Fruit fly (Drosophila melanogaster) whole organism, prepupa: Measurements from ENCODE around the gene MED15.
A peak's percentile ranks its signal among the peaks of the same experiment; 100 is the strongest.

Experiments
- Blimp-1 ChIP-seq: fragments of 200-800 bp; sonication (Bioruptor generic); optimal IDR thresholded peaks from 3 replicates; lab custom pipeline; 2017; ENCODE audit warnings: missing biosample characterization, missing genetic modification characterization, mild to moderate bottlenecking, moderate library complexity, missing genetic modification reagents
- CG11762 ChIP-seq: fragments of 200-800 bp; sonication (Bioruptor generic); optimal IDR thresholded peaks from 3 replicates; lab custom pipeline; 2016; ENCODE audit warnings: missing biosample characterization, missing genetic modification characterization; ENCODE audit not compliant: insufficient read depth
- CG11902 ChIP-seq: fragments of 200-800 bp; sonication (Bioruptor generic); optimal IDR thresholded peaks from 3 replicates; lab custom pipeline; 2016; ENCODE audit warnings: missing biosample characterization, missing genetic modification characterization
- CG15336 ChIP-seq: fragments of 200-800 bp; sonication (Bioruptor generic); IDR thresholded peaks from 2 replicates; pipeline ENCODE4 v1.3.6; 2022; ENCODE audit warnings: missing biosample characterization, missing genetic modification characterization
- CG1621 ChIP-seq: fragments of 200-800 bp; sonication (Bioruptor generic); optimal IDR thresholded peaks from 3 replicates; lab custom pipeline; 2018; ENCODE audit warnings: missing biosample characterization, mild to moderate bottlenecking, missing genetic modification characterization
- CG16779 ChIP-seq: fragments of 200-800 bp; sonication (Bioruptor generic); optimal IDR thresholded peaks from 3 replicates; lab custom pipeline; 2017; ENCODE audit warnings: missing biosample characterization, mild to moderate bottlenecking, missing genetic modification characterization
- CG3032 ChIP-seq: fragments of 200-800 bp; optimal IDR thresholded peaks from 2 replicates; lab custom pipeline; 2019; ENCODE audit warnings: missing biosample characterization, mild to moderate bottlenecking, missing genetic modification characterization, moderate library complexity
- CG31627 ChIP-seq: fragments of 200-800 bp; sonication (Bioruptor generic); optimal IDR thresholded peaks from 3 replicates; lab custom pipeline; 2016; ENCODE audit warnings: missing biosample characterization, missing genetic modification characterization
- CG32006 ChIP-seq: fragments of 200-800 bp; sonication (Bioruptor generic); optimal IDR thresholded peaks from 3 replicates; lab custom pipeline; 2017; ENCODE audit warnings: missing biosample characterization, mild to moderate bottlenecking, missing genetic modification characterization
- CG34406 ChIP-seq: fragments of 200-800 bp; sonication (Bioruptor generic); optimal IDR thresholded peaks from 3 replicates; lab custom pipeline; 2016; ENCODE audit warnings: missing biosample characterization, missing genetic modification characterization
- CG3919 ChIP-seq: fragments of 200-800 bp; sonication (Bioruptor generic); optimal IDR thresholded peaks from 3 replicates; lab custom pipeline; 2016; ENCODE audit warnings: missing biosample characterization, missing genetic modification characterization
- CG6163 ChIP-seq: fragments of 200-800 bp; sonication (Bioruptor generic); IDR thresholded peaks from 3 replicates; pipeline ENCODE4 v1.3.6; 2022; ENCODE audit warnings: missing biosample characterization, missing genetic modification characterization
- CG6276 ChIP-seq: fragments of 200-800 bp; sonication (Bioruptor generic); optimal IDR thresholded peaks from 2 replicates; lab custom pipeline; 2017; ENCODE audit warnings: missing biosample characterization, mild to moderate bottlenecking, missing genetic modification characterization
- CG6792 ChIP-seq: fragments of 200-800 bp; sonication (Bioruptor generic); optimal IDR thresholded peaks from 3 replicates; lab custom pipeline; 2016; ENCODE audit warnings: missing biosample characterization, missing genetic modification characterization
- CG6854 ChIP-seq: fragments of 200-800 bp; sonication (Bioruptor generic); optimal IDR thresholded peaks from 2 replicates; lab custom pipeline; 2017; ENCODE audit warnings: missing biosample characterization, mild to moderate bottlenecking, missing genetic modification characterization
- CG9139 ChIP-seq: fragments of 200-800 bp; sonication (Bioruptor generic); optimal IDR thresholded peaks from 3 replicates; lab custom pipeline; 2017; ENCODE audit warnings: missing biosample characterization, mild to moderate bottlenecking, missing genetic modification characterization
- Eip75B ChIP-seq: fragments of 200-800 bp; sonication (Bioruptor generic); optimal IDR thresholded peaks from 3 replicates; lab custom pipeline; 2016; ENCODE audit warnings: missing biosample characterization, missing genetic modification characterization
- Eip78C ChIP-seq: fragments of 200-800 bp; sonication (Bioruptor generic); peaks from one replicate; lab custom pipeline; 2016; ENCODE audit warnings: missing biosample characterization, missing genetic modification characterization
- Eip93F ChIP-seq: fragments of 200-800 bp; sonication (Bioruptor generic); optimal IDR thresholded peaks from 2 replicates; lab custom pipeline; 2016; ENCODE audit warnings: missing biosample characterization, mild to moderate bottlenecking, missing genetic modification characterization
- Ets96B ChIP-seq: fragments of 200-800 bp; optimal IDR thresholded peaks from 2 replicates; lab custom pipeline; 2019; ENCODE audit warnings: missing biosample characterization, mild to moderate bottlenecking, missing genetic modification characterization, moderate library complexity
- Hr39 ChIP-seq: fragments of 200-800 bp; sonication (Bioruptor generic); optimal IDR thresholded peaks from 2 replicates; lab custom pipeline; 2016; ENCODE audit warnings: missing biosample characterization, missing genetic modification characterization
- Hr4 ChIP-seq: fragments of 200-800 bp; sonication (Bioruptor generic); optimal IDR thresholded peaks from 3 replicates; lab custom pipeline; 2016; ENCODE audit warnings: missing biosample characterization, missing genetic modification characterization
- Lpt ChIP-seq: fragments of 200-800 bp; sonication (Bioruptor generic); optimal IDR thresholded peaks from 3 replicates; lab custom pipeline; 2016; ENCODE audit warnings: missing biosample characterization, missing genetic modification characterization
- OdsH ChIP-seq: fragments of 200-800 bp; sonication (Bioruptor generic); optimal IDR thresholded peaks from 3 replicates; lab custom pipeline; 2016; ENCODE audit warnings: missing biosample characterization, missing genetic modification characterization
- Smox ChIP-seq: fragments of 200-800 bp; sonication (Bioruptor generic); optimal IDR thresholded peaks from 3 replicates; lab custom pipeline; 2016; ENCODE audit warnings: missing biosample characterization, missing genetic modification characterization
- Sox102F ChIP-seq: fragments of 200-800 bp; sonication (Bioruptor generic); optimal IDR thresholded peaks from 2 replicates; lab custom pipeline; 2016; ENCODE audit warnings: missing biosample characterization, mild to moderate bottlenecking, missing genetic modification characterization
- Sox14 ChIP-seq: fragments of 200-800 bp; sonication (Bioruptor generic); optimal IDR thresholded peaks from 3 replicates; lab custom pipeline; 2016; ENCODE audit warnings: missing biosample characterization, missing genetic modification characterization
- Sox15 ChIP-seq: fragments of 200-800 bp; sonication (Bioruptor generic); optimal IDR thresholded peaks from 3 replicates; lab custom pipeline; 2016; ENCODE audit warnings: missing biosample characterization, missing genetic modification characterization
- achi ChIP-seq: fragments of 200-800 bp; sonication (Bioruptor generic); optimal IDR thresholded peaks from 3 replicates; lab custom pipeline; 2016; ENCODE audit warnings: missing biosample characterization, missing genetic modification characterization
- acj6 ChIP-seq: fragments of 200-800 bp; sonication (Bioruptor generic); optimal IDR thresholded peaks from 3 replicates; lab custom pipeline; 2016; ENCODE audit warnings: missing biosample characterization, missing genetic modification characterization
- cyc ChIP-seq: fragments of 200-800 bp; sonication (Bioruptor generic); optimal IDR thresholded peaks from 3 replicates; lab custom pipeline; 2016; ENCODE audit warnings: missing biosample characterization, missing genetic modification characterization
- dac ChIP-seq: fragments of 200-800 bp; sonication (Bioruptor generic); optimal IDR thresholded peaks from 2 replicates; lab custom pipeline; 2017; ENCODE audit warnings: missing biosample characterization, mild to moderate bottlenecking, missing genetic modification characterization
- dsx ChIP-seq: fragments of 200-800 bp; optimal IDR thresholded peaks from 3 replicates; lab custom pipeline; 2019; ENCODE audit warnings: missing biosample characterization, mild to moderate bottlenecking, missing genetic modification characterization, moderate library complexity; ENCODE audit not compliant: poor library complexity, severe bottlenecking
- eg ChIP-seq: fragments of 200-800 bp; sonication (Bioruptor generic); IDR thresholded peaks from 3 replicates; pipeline ENCODE4 v1.3.6; 2022; ENCODE audit warnings: missing biosample characterization, missing genetic modification characterization
- esn ChIP-seq: fragments of 200-800 bp; sonication (Bioruptor generic); optimal IDR thresholded peaks from 2 replicates; lab custom pipeline; 2016; ENCODE audit warnings: missing biosample characterization, mild to moderate bottlenecking, missing genetic modification characterization, moderate library complexity
- fd59A ChIP-seq: fragments of 200-800 bp; sonication (Bioruptor generic); optimal IDR thresholded peaks from 2 replicates; lab custom pipeline; 2017; ENCODE audit warnings: missing biosample characterization, mild to moderate bottlenecking, missing genetic modification characterization, missing genetic modification reagents
- lz ChIP-seq: fragments of 200-800 bp; sonication (Bioruptor generic); optimal IDR thresholded peaks from 3 replicates; lab custom pipeline; 2016; ENCODE audit warnings: missing biosample characterization, missing genetic modification characterization
- net ChIP-seq: fragments of 200-800 bp; sonication (Bioruptor generic); optimal IDR thresholded peaks from 3 replicates; lab custom pipeline; 2016; ENCODE audit warnings: missing biosample characterization, missing genetic modification characterization
- pdm3 ChIP-seq: fragments of 200-800 bp; sonication (Bioruptor generic); optimal IDR thresholded peaks from 3 replicates; lab custom pipeline; 2016; ENCODE audit warnings: missing biosample characterization, missing genetic modification characterization
- salr ChIP-seq, 2 experiments: fragments of 200-800 bp; sonication (Bioruptor generic); optimal IDR thresholded peaks; 3 replicates each; lab custom pipeline; 2016 to 2018; ENCODE audit warnings: missing biosample characterization in 2 of 2, missing genetic modification characterization in 2 of 2, mild to moderate bottlenecking in 1 of 2
- spab ChIP-seq: fragments of 200-800 bp; sonication (Bioruptor generic); optimal IDR thresholded peaks from 2 replicates; lab custom pipeline; 2017; ENCODE audit warnings: missing biosample characterization, mild to moderate bottlenecking, missing genetic modification characterization, missing genetic modification reagents
- ss ChIP-seq, 2 experiments: fragments of 200-800 bp; sonication (Bioruptor generic); optimal IDR thresholded peaks; 2 replicates in 1 of 2; 3 replicates in 1 of 2; lab custom pipeline; 2017 to 2018; ENCODE audit warnings: mild to moderate bottlenecking in 2 of 2, missing biosample characterization in 2 of 2, missing genetic modification characterization in 2 of 2, moderate library complexity in 1 of 2
- svp ChIP-seq: fragments of 200-800 bp; sonication (Bioruptor generic); peaks from one replicate; lab custom pipeline; 2016; ENCODE audit warnings: missing biosample characterization, missing genetic modification characterization
- vri ChIP-seq: fragments of 200-800 bp; sonication (Bioruptor generic); optimal IDR thresholded peaks from 3 replicates; lab custom pipeline; 2016; ENCODE audit warnings: missing biosample characterization, mild to moderate bottlenecking, missing genetic modification characterization

MED15 gene

DNA sequence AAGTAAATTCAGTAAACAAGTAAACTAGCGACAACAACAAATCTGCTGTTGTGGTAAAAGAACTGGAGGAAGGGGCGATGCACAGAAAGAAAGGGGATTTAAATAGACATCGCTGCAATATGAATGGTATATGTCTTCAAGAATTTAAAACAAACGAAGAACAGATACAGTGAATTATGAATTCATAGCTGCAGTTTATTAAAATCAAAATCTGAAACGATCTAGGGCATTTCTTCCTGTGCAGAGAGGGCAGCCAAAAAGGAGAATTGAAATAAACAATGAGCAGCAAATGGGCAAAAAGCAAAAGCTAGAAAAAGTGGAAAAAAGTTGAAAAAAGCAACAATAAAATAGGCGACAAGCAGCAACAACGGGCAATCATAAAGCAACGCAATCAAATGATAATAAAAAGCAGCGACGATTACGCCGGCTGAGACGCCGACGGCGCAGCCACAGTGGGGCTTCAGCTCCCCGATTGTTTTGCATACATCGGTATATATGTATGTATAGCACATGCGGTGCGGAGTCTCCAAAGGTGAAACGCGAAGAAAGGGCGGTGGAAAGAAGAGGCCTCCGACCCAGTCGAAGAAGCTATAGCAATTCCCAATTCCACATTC lies 4.0 kb upstream of the MED15 start (continued):
- TF ChIP-seq CG6792 (peak; percentile 40), Hr39 (GFP tag; lab: Kevin White, UChicago) (peak; percentile 21), Eip75B (peak; percentile 34), CG11762 (peak; percentile 42), net (GFP tag; lab: Kevin White, UChicago) (peak; percentile 76), achi (GFP tag; lab: Kevin White, UChicago) (peak; percentile 43), CG16779 (tag; lab: Kevin White, UChicago) (peak; percentile 63), dsx (peak; percentile 45)

dm6 chr2L:469912-470311 lies 2.9 kb upstream of the MED15 start:
- no peak for TF ChIP-seq net (GFP tag; lab: Kevin White, UChicago)
- no peak for TF ChIP-seq CG3919 (GFP tag; lab: Kevin White, UChicago)
- TF ChIP-seq dac (GFP tag; lab: Kevin White, UChicago), result no peak
- TF ChIP-seq CG3032 (tag; lab: Kevin White, UChicago), result no peak
- no peak for TF ChIP-seq Smox (GFP tag; lab: Kevin White, UChicago)
- TF ChIP-seq salr (GFP tag; optimal IDR thresholded peaks at IDR 0.05; lab: Kevin White, UChicago), result no peak
- TF ChIP-seq ss (GFP tag; optimal IDR thresholded peaks at IDR 0.05; lab: Kevin White, UChicago), result no peak
- no peak for TF ChIP-seq Hr4 (GFP tag; lab: Kevin White, UChicago)
- no peak for TF ChIP-seq Eip78C (GFP tag; lab: Kevin White, UChicago)

dm6 chr2L:470336-470934 lies 2.4 kb upstream of the MED15 start:
- TF ChIP-seq CG6854 (GFP tag; lab: Kevin White, UChicago) (no peak), Ets96B (tag; lab: Kevin White, UChicago) (no peak), vri (GFP tag; lab: Kevin White, UChicago) (peak; percentile 85), CG15336 (no peak; the same call in 1 of the 2 replicates), Lpt (GFP tag; lab: Kevin White, UChicago) (peak; percentile 18), net (GFP tag; lab: Kevin White, UChicago) (peak; percentile 60), spab (GFP tag; lab: Kevin White, UChicago) (peak; percentile 5), lz (peak; percentile 63), acj6 (GFP tag; lab: Kevin White, UChicago) (peak; percentile 41), Sox14 (GFP tag; lab: Kevin White, UChicago) (peak; percentile 64), eg (GFP tag; lab: Robert Waterston, UW) (peak; percentile 82), CG32006 (GFP tag; lab: Kevin White, UChicago) (peak; percentile 78), cyc (GFP tag; lab: Kevin White, UChicago) (peak; percentile 21), fd59A (GFP tag; lab: Kevin White, UChicago) (no peak), ss (GFP tag; optimal IDR thresholded peaks at IDR 0.05; lab: Kevin White, UChicago) (peak in 1 of 2 experiments; percentile 40), OdsH (GFP tag; lab: Kevin White, UChicago) (peak; percentile 68), Smox (GFP tag; lab: Kevin White, UChicago) (peak; percentile 32), CG9139 (GFP tag; lab: Kevin White, UChicago) (peak; percentile 1), CG6276 (GFP tag; lab: Kevin White, UChicago) (peak; percentile 76), Blimp-1 (GFP tag; lab: Kevin White, UChicago) (no peak), Sox15 (GFP tag; lab: Kevin White, UChicago) (peak; percentile 15), dsx (no peak), CG6792 (peak; percentile 34), svp (peak; percentile 86), CG31627 (GFP tag; lab: Kevin White, UChicago) (peak; percentile 69), Sox102F (peak; percentile 57), salr (GFP tag; optimal IDR thresholded peaks at IDR 0.05; lab: Kevin White, UChicago) (peak in 1 of 2 experiments; percentile 60), CG3919 (GFP tag; lab: Kevin White, UChicago) (no peak), Eip78C (GFP tag; lab: Kevin White, UChicago) (peak; percentile 76), CG11902 (GFP tag; lab: Kevin White, UChicago) (peak; percentile 32), CG16779 (tag; lab: Kevin White, UChicago) (no peak), pdm3 (GFP tag; lab: Kevin White, UChicago) (peak; percentile 58), CG11762 (peak; percentile 44), CG1621 (tag; lab: Kevin White, UChicago) (no peak), Eip93F (GFP tag; lab: Kevin White, UChicago) (no peak), CG34406 (GFP tag; lab: Kevin White, UChicago) (peak; percentile 52), Hr4 (GFP tag; lab: Kevin White, UChicago) (peak; percentile 74), esn (GFP tag; lab: Kevin White, UChicago) (peak; percentile 52), CG6163 (GFP tag; lab: Robert Waterston, UW) (peak; percentile 29; the same call in 1 of the 3 replicates)
